Fruit fly (Drosophila melanogaster): ENCODE measurements around the gene CanB.

The CanB gene

DNA sequence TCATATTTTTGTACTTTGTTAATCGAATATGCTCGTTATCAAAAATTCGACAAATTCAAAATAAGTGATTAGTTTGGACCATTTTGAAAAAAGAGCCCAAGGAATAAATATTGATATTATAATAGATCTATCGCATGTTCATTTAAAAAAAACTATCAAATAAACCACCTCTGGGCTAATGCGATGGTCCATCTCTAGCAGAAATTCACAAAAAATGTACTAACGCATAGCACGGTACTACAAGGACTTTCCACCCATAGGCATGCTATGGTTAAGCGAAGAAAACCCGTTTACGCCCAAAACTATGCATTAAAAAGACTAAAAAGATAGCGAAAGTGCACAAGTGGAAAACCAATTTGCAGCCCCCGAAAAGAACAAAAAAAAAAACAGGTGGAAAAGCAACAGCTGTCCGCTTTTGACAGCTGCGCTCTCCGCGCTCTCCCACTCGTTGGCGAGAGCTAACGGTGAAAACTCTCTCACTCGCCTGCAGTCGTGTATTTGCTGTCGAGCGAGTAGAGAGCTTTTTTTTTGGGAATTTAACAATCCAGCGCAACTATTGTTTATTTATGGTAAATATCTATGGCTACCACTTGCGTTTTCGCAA is at the start of gene CanB:
CanB (plus strand) TSS at position 241 of the 604 bp plus-strand sequence.
- TF ChIP-seq tai (GFP tag; optimal IDR thresholded peaks at IDR 0.05) (no peak), h (GFP tag; optimal IDR thresholded peaks at IDR 0.05) (peak; percentile 23), Myc (optimal IDR thresholded peaks at IDR 0.05) (peak; percentile 6), woc (GFP tag; optimal IDR thresholded peaks at IDR 0.05) (peak; percentile 68), sage (GFP tag; optimal IDR thresholded peaks at IDR 0.05) (no peak), Hr83 (GFP tag; optimal IDR thresholded peaks at IDR 0.05; ENCODE audit: poor library complexity, severe bottlenecking) (peak; percentile 51), rgr (GFP tag; optimal IDR thresholded peaks at IDR 0.05) (peak; percentile 3), CG9705 (GFP tag; optimal IDR thresholded peaks at IDR 0.05) (no peak), Dfd (GFP tag; optimal IDR thresholded peaks at IDR 0.05) (no peak)

DNA sequence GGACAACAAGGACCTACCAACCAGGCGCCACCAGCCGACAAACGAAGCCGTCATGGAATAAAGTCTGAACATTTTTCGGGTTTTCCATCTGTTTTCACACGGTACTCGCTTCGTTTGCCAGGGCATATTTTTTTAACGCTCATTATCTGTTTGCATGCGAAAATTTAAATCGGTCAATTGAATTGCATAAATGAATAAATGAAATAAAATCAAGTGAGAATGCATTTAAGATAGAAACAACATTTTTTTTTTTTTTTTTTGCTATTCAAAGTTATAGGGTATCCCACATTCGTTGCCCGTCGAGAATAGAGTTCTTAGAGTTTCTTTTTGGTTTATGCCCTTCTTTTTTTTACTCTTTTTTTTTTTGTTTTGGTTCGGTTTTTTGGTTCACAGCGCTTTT is 46.5 kb upstream of the CanB start:
- TF ChIP-seq Hnf4 (GFP tag; optimal IDR thresholded peaks at IDR 0.05) (no peak), HLH106 (tag; optimal IDR thresholded peaks at IDR 0.05) (peak; percentile 12)

DNA sequence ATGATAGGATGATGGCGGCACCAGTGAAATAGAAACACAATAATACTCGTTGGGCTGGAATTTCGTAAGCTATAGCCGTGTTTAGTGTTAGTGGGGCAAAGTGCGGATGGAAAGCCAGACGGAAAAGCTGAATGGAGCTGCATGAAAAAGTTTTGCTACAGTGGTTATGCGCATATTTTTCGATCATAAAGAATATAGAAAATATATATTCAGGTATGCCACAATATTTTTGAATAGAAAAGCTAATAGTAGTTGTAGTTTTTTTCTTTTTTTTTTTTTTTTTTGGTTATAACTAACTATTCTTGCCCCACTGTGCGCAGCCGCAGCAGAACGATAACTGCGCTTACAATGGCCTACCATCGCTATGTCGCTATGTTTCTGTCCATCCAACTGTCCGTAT is 45.8 kb upstream of the CanB start:
- TF ChIP-seq Jra (GFP tag; optimal IDR thresholded peaks at IDR 0.05) (no peak), Hr78 (GFP tag; optimal IDR thresholded peaks at IDR 0.05) (no peak), ey (GFP tag; optimal IDR thresholded peaks at IDR 0.05) (no peak), sage (GFP tag; optimal IDR thresholded peaks at IDR 0.05) (no peak), CG9705 (GFP tag; optimal IDR thresholded peaks at IDR 0.05) (no peak), br (GFP tag; optimal IDR thresholded peaks at IDR 0.05) (no peak), tai (GFP tag; optimal IDR thresholded peaks at IDR 0.05) (no peak), Sp1 (GFP tag; optimal IDR thresholded peaks at IDR 0.05) (no peak), dmrt93B (GFP tag; optimal IDR thresholded peaks at IDR 0.05) (no peak), Hnf4 (GFP tag; optimal IDR thresholded peaks at IDR 0.05) (no peak), woc (GFP tag; optimal IDR thresholded peaks at IDR 0.05) (no peak), OdsH (GFP tag; optimal IDR thresholded peaks at IDR 0.05) (no peak), h (GFP tag; optimal IDR thresholded peaks at IDR 0.05) (no peak), brk (GFP tag; optimal IDR thresholded peaks at IDR 0.05) (no peak), dsf (GFP tag; optimal IDR thresholded peaks at IDR 0.05; ENCODE audit: borderline replicate concordance) (no peak), fru (GFP tag; optimal IDR thresholded peaks at IDR 0.05) (no peak), lola (GFP tag; optimal IDR thresholded peaks at IDR 0.05) (no peak), Mio (GFP tag; optimal IDR thresholded peaks at IDR 0.05) (no peak)

DNA sequence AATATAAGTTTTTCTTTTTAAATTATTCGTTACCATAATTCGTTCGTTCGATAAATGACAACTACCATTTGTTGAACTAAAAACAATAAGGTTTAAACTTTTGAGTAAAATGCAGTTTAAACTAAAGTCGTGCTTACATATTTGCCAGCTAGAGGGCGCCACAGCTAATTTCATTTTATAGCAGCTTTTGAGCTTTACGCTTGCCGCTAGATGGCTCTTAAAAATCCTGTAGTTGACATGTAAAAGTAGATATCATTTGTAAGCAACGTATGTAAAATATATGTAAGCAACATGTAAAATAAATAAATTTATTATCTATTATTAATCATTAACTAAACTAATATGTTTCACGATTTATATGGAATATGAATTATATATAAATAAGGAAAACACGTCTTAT is 42.6 kb upstream of the CanB start:
- TF ChIP-seq usp (GFP tag; optimal IDR thresholded peaks at IDR 0.05) (no peak), h (GFP tag; optimal IDR thresholded peaks at IDR 0.05) (no peak), OdsH (GFP tag; optimal IDR thresholded peaks at IDR 0.05) (no peak), Myc (optimal IDR thresholded peaks at IDR 0.05) (peak; percentile 72)

DNA sequence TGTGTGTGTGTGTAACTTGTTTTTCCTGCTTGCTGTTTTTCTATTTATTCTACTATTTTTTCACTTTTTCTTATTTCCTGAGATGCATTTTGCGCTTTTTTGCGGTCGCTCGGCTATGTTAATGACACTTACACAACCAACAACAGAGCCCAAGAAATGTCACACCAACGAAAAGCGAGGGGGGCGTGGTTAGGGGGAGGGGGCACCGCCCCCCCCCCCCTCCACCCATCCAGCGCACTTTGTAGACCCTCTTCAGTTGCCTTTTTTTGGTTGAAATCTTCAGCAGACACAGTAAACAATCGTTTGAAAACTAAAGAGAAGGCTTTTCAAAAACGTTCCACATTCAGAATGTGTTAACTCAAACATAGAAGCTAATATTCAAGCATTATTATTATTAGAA is 39.2 kb upstream of the CanB start:
- TF ChIP-seq h (GFP tag; optimal IDR thresholded peaks at IDR 0.05) (no peak), ey (GFP tag; optimal IDR thresholded peaks at IDR 0.05) (no peak), Dfd (GFP tag; optimal IDR thresholded peaks at IDR 0.05) (peak; percentile 99)

DNA sequence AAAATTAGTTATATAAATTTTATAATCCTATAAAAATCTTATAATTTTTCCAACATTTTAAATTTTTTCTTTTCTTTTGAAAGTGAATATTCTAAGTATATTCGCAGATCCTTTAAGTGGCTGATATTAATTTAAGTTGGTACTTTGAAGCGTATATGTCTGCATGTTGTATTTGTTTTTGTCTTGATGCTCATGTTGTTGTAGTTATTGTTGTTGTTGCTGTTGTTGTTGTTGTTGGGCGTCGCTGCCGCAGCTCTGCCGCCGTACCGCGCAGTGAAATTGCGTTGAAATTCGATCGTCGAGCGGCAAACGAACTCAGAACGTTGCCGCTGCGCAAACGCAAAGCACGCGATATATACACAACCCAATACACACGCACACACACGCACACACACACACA is 36.5 kb upstream of the CanB start, which contains the start of gene CG42749:
CG42749 (plus strand) TSS at position 301 of the 400 bp plus-strand sequence.
- TF ChIP-seq Hr78 (GFP tag; optimal IDR thresholded peaks at IDR 0.05) (no peak), Dfd (GFP tag; optimal IDR thresholded peaks at IDR 0.05) (peak; percentile 46), GATAd (GFP tag; optimal IDR thresholded peaks at IDR 0.05) (no peak)

DNA sequence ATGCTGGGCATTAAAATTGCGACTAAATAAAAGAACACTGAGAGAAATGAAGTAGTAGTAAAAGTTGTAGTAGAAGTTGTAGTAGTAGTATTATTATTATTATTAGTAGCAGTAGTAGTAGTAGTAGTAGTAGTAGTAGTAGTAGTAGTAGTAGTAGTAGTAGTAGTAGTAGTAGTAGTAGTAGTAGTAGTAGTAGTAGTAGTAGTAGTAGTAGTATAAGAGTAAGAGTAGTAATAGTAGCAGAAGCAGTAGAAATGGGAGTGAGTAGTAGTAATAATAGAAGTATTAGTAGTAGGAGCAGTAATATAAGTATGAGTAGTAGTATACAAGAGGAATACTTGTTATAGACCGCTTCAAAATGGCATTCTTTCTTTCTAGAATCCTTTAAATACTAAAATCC is 32.3 kb upstream of the CanB start:
- peak in 1 of 2 experiments; percentile 15 for TF ChIP-seq foxo (GFP tag; optimal IDR thresholded peaks at IDR 0.05)
- no peak for TF ChIP-seq lola (GFP tag; optimal IDR thresholded peaks at IDR 0.05)

All from whole organism, wandering third instar larva.